Worm (Caenorhabditis elegans): ENCODE data around the gene C03E10.1.
A peak's percentile ranks its signal among the peaks of the same experiment; 100 is the strongest.

The C03E10.1 gene

ce11 chrV:11314025-11314880, 23.3 kb downstream of the C03E10.1 start (continued):
- peak; percentile 92 for TF ChIP-seq lir-3 (tag; optimal IDR thresholded peaks at IDR 0.05)
- peak; percentile 92 for TF ChIP-seq mep-1 (tag; optimal IDR thresholded peaks at IDR 0.05)
- peak; percentile 99 for TF ChIP-seq nhr-41 (GFP tag; IDR thresholded peaks at IDR 0.05)
- peak; percentile 91 for TF ChIP-seq duxl-1 (tag; optimal IDR thresholded peaks at IDR 0.05; ENCODE audit: poor library complexity)
- peak; percentile 74 for TF ChIP-seq zfp-2 (tag; optimal IDR thresholded peaks at IDR 0.05)
- peak; percentile 78 for TF ChIP-seq nhr-28 (tag; optimal IDR thresholded peaks at IDR 0.05)
- TF ChIP-seq lin-13 (GFP tag; optimal IDR thresholded peaks at IDR 0.05): peak; percentile 87
- no peak for TF ChIP-seq snpc-4 (tag; optimal IDR thresholded peaks at IDR 0.05)
- peak; percentile 98 for TF ChIP-seq vab-7 (GFP tag; IDR thresholded peaks at IDR 0.05)
- peak; percentile 100 for TF ChIP-seq lim-7 (GFP tag; IDR thresholded peaks at IDR 0.05)
- TF ChIP-seq attf-4 (tag; optimal IDR thresholded peaks at IDR 0.05): peak; percentile 77
- TF ChIP-seq ceh-28 (tag; optimal IDR thresholded peaks at IDR 0.05): no peak
- peak; percentile 87 for TF ChIP-seq ztf-7 (tag; optimal IDR thresholded peaks at IDR 0.05)
- peak; percentile 92 for TF ChIP-seq mdt-29 (GFP tag; IDR thresholded peaks at IDR 0.05)
- TF ChIP-seq F10B5.3 (tag; optimal IDR thresholded peaks at IDR 0.05): peak; percentile 88
- TF ChIP-seq D1046.2 (GFP tag; IDR thresholded peaks at IDR 0.05): peak; percentile 97
- peak; percentile 57 for TF ChIP-seq nhr-11 (tag; optimal IDR thresholded peaks at IDR 0.05)
- TF ChIP-seq tra-1 (GFP tag; IDR thresholded peaks at IDR 0.05): peak; percentile 99
- peak; percentile 54 for TF ChIP-seq ceh-32 (tag; optimal IDR thresholded peaks at IDR 0.05; ENCODE audit: poor library complexity)
- TF ChIP-seq pqm-1 (tag; optimal IDR thresholded peaks at IDR 0.05): peak; percentile 60
- TF ChIP-seq fkh-10 (GFP tag; optimal IDR thresholded peaks at IDR 0.05): no peak
- TF ChIP-seq madf-9 (GFP tag; conservative IDR thresholded peaks at IDR 0.05): peak; percentile 97
- TF ChIP-seq R02D3.7 (tag; optimal IDR thresholded peaks at IDR 0.05): peak; percentile 45
- TF ChIP-seq daf-16 (GFP tag; optimal IDR thresholded peaks at IDR 0.05): peak; percentile 89 to 98
- peak; percentile 87 for TF ChIP-seq daf-16 (tag; optimal IDR thresholded peaks at IDR 0.05)
- peak; percentile 97 for TF ChIP-seq hlh-11 (tag; optimal IDR thresholded peaks at IDR 0.05)
- TF ChIP-seq hif-1 (tag; optimal IDR thresholded peaks at IDR 0.05): peak in 1 of 2 experiments; percentile 82
- TF ChIP-seq spr-1 (tag; optimal IDR thresholded peaks at IDR 0.05): peak; percentile 88
- peak; percentile 96 for TF ChIP-seq dmd-9 (GFP tag; IDR thresholded peaks at IDR 0.05)
- peak; percentile 94 for TF ChIP-seq nhr-102 (tag; optimal IDR thresholded peaks at IDR 0.05)
- TF ChIP-seq hlh-30 (tag; optimal IDR thresholded peaks at IDR 0.05; ENCODE audit: insufficient read depth): peak; percentile 98
- TF ChIP-seq aly-2 (tag; optimal IDR thresholded peaks at IDR 0.05): no peak
- TF ChIP-seq snpc-1.2 (GFP tag; IDR thresholded peaks at IDR 0.05): peak; percentile 96
- no peak for TF ChIP-seq ceh-62 (tag; optimal IDR thresholded peaks at IDR 0.05)
- TF ChIP-seq gei-8 (GFP tag; optimal IDR thresholded peaks at IDR 0.05): peak; percentile 99
- no peak for TF ChIP-seq ceh-82 (tag; optimal IDR thresholded peaks at IDR 0.05)
- TF ChIP-seq mdl-1 (tag; optimal IDR thresholded peaks at IDR 0.05): peak in 1 of 2 experiments; percentile 49
- peak; percentile 96 for TF ChIP-seq saeg-2 (GFP tag; IDR thresholded peaks at IDR 0.05)
- peak; percentile 93 for TF ChIP-seq dve-1 (tag; optimal IDR thresholded peaks at IDR 0.05; ENCODE audit: insufficient read depth)
- TF ChIP-seq hmg-1.1 (GFP tag; IDR thresholded peaks at IDR 0.05): peak; percentile 93
- TF ChIP-seq ceh-44 (GFP tag; IDR thresholded peaks at IDR 0.05): peak; percentile 98
- TF ChIP-seq jun-1 (tag; optimal IDR thresholded peaks at IDR 0.05): peak; percentile 86
- peak; percentile 95 for TF ChIP-seq spr-3 (GFP tag; optimal IDR thresholded peaks at IDR 0.05)
- peak; percentile 95 for TF ChIP-seq php-3 (GFP tag; IDR thresholded peaks at IDR 0.05)
- peak; percentile 74 for TF ChIP-seq F49E8.2 (tag; optimal IDR thresholded peaks at IDR 0.05; ENCODE audit: borderline replicate concordance)
- peak; percentile 98 for TF ChIP-seq lin-1 (GFP tag; IDR thresholded peaks at IDR 0.05)
- peak; percentile 100 for TF ChIP-seq egl-43 (GFP tag; IDR thresholded peaks at IDR 0.05)
- TF ChIP-seq nhr-76 (tag; optimal IDR thresholded peaks at IDR 0.05): no peak
- peak; percentile 97 for TF ChIP-seq Y75B8A.6 (GFP tag; IDR thresholded peaks at IDR 0.05)

Data from whole organism, L4 larva.